Fruit fly (Drosophila melanogaster) whole organism, wandering third instar larva: Measurements from ENCODE around the gene CG13005.

Experiments
- CG9705 ChIP-seq: fragments of 200-800 bp; sonication (Bioruptor generic); optimal IDR thresholded peaks from 2 replicates; lab custom pipeline; 2018; ENCODE audit warnings: missing biosample characterization, mild to moderate bottlenecking, missing genetic modification characterization
- CrebA ChIP-seq: fragments of 200-800 bp; sonication (Bioruptor generic); optimal IDR thresholded peaks from 2 replicates; lab custom pipeline; 2016; ENCODE audit warnings: missing biosample characterization, mild to moderate bottlenecking, missing genetic modification characterization, borderline replicate concordance
- Dfd ChIP-seq: fragments of >200 bp; optimal IDR thresholded peaks from 2 replicates; lab custom pipeline; 2017; ENCODE audit warnings: missing biosample characterization, missing genetic modification characterization
- Dif ChIP-seq: fragments of 200-275, 200-300 bp; sonication (Bioruptor generic); optimal IDR thresholded peaks from 2 replicates; lab custom pipeline; 2018; ENCODE audit warnings: missing biosample characterization, missing genetic modification characterization; ENCODE audit not compliant: partially characterized antibody
- GATAd ChIP-seq: sonication (Bioruptor generic); optimal IDR thresholded peaks from 2 replicates; lab custom pipeline; 2016; ENCODE audit warnings: missing biosample characterization, missing genetic modification characterization
- HLH106 ChIP-seq: fragments of 200-800 bp; optimal IDR thresholded peaks from 3 replicates; lab custom pipeline; 2019; ENCODE audit warnings: missing biosample characterization, mild to moderate bottlenecking, missing genetic modification characterization, moderate library complexity
- Hr78 ChIP-seq: fragments of >200 bp; optimal IDR thresholded peaks from 2 replicates; lab custom pipeline; 2017; ENCODE audit warnings: missing biosample characterization, missing genetic modification characterization
- Hr83 ChIP-seq: fragments of 200-300 bp; sonication (Bioruptor generic); optimal IDR thresholded peaks from 2 replicates; lab custom pipeline; 2016; ENCODE audit warnings: missing biosample characterization, mild to moderate bottlenecking, missing genetic modification characterization, moderate library complexity; ENCODE audit not compliant: poor library complexity, severe bottlenecking
- Jra ChIP-seq: sonication (Bioruptor generic); optimal IDR thresholded peaks from 2 replicates; lab custom pipeline; 2016; ENCODE audit warnings: missing biosample characterization, missing genetic modification characterization
- Mio ChIP-seq: sonication (Bioruptor generic); optimal IDR thresholded peaks from 2 replicates; lab custom pipeline; 2016; ENCODE audit warnings: missing biosample characterization, missing genetic modification characterization
- Myc ChIP-seq: fragments of >200 bp; optimal IDR thresholded peaks from 2 replicates; lab custom pipeline; 2017
- N ChIP-seq: fragments of >200 bp; optimal IDR thresholded peaks from 2 replicates; lab custom pipeline; 2018; ENCODE audit warnings: missing biosample characterization, missing external identifiers, missing genetic modification characterization
- Rel ChIP-seq, 2 experiments: fragments of 200-800 bp; sonication (Bioruptor generic) in 1 of 2; optimal IDR thresholded peaks; 2 replicates in 1 of 2; 3 replicates in 1 of 2; lab custom pipeline; 2016 to 2019; ENCODE audit warnings: mild to moderate bottlenecking in 2 of 2, missing biosample characterization in 2 of 2, missing genetic modification characterization in 2 of 2, moderate library complexity in 1 of 2
- Sp1 ChIP-seq: fragments of 200-800 bp; sonication (Bioruptor generic); optimal IDR thresholded peaks from 3 replicates; lab custom pipeline; 2019; ENCODE audit warnings: missing biosample characterization, mild to moderate bottlenecking, missing genetic modification characterization, moderate library complexity
- Vsx2 ChIP-seq: fragments of 200-300, 225-300 bp; sonication (Bioruptor generic); optimal IDR thresholded peaks from 2 replicates; lab custom pipeline; 2018; ENCODE audit warnings: missing biosample characterization, missing genetic modification characterization; ENCODE audit not compliant: partially characterized antibody
- br ChIP-seq: fragments of 200-800 bp; sonication (Bioruptor generic); optimal IDR thresholded peaks from 2 replicates; lab custom pipeline; 2016; ENCODE audit warnings: missing biosample characterization, missing genetic modification characterization
- brk ChIP-seq: fragments of 200-800 bp; sonication (Bioruptor generic); optimal IDR thresholded peaks from 2 replicates; lab custom pipeline; 2016; ENCODE audit warnings: missing biosample characterization, mild to moderate bottlenecking, missing genetic modification characterization
- dl ChIP-seq, 2 experiments: fragments of 175-275, 200-275 bp in 1 of 2; fragments of 200-275 bp in 1 of 2; sonication (Bioruptor generic); optimal IDR thresholded peaks; lab custom pipeline; 2018; ENCODE audit warnings: mild to moderate bottlenecking in 2 of 2, missing biosample characterization in 2 of 2, missing genetic modification characterization in 2 of 2, moderate library complexity in 2 of 2; ENCODE audit not compliant: partially characterized antibody in 2 of 2, insufficient read depth in 1 of 2
- dmrt93B ChIP-seq: fragments of 200-800 bp; sonication (Bioruptor generic); optimal IDR thresholded peaks from 2 replicates; lab custom pipeline; 2018; ENCODE audit warnings: missing biosample characterization, mild to moderate bottlenecking, missing genetic modification characterization
- dsf ChIP-seq: sonication (Bioruptor generic); optimal IDR thresholded peaks from 2 replicates; lab custom pipeline; 2016; ENCODE audit warnings: missing biosample characterization, missing genetic modification characterization, borderline replicate concordance
- ey ChIP-seq: fragments of 200-800 bp; sonication (Bioruptor generic); optimal IDR thresholded peaks from 2 replicates; lab custom pipeline; 2016; ENCODE audit warnings: missing biosample characterization, missing genetic modification characterization
- foxo ChIP-seq, 2 experiments: fragments of 200-800 bp; sonication (Bioruptor generic); optimal IDR thresholded peaks; 2 replicates in 1 of 2; 3 replicates in 1 of 2; lab custom pipeline; 2016 to 2017; ENCODE audit warnings: missing biosample characterization in 2 of 2, missing genetic modification characterization in 2 of 2
- fru ChIP-seq: fragments of 200-800 bp; sonication (Bioruptor generic); optimal IDR thresholded peaks from 3 replicates; lab custom pipeline; 2016; ENCODE audit warnings: missing biosample characterization, mild to moderate bottlenecking, missing genetic modification characterization
- h ChIP-seq: fragments of 200-800 bp; sonication (Bioruptor generic); optimal IDR thresholded peaks from 3 replicates; lab custom pipeline; 2016; ENCODE audit warnings: missing biosample characterization, mild to moderate bottlenecking, missing genetic modification characterization
- lola ChIP-seq: fragments of >200 bp; optimal IDR thresholded peaks from 2 replicates; lab custom pipeline; 2017; ENCODE audit warnings: missing biosample characterization, missing genetic modification characterization
- rgr ChIP-seq: fragments of 200-800 bp; sonication (Bioruptor generic); optimal IDR thresholded peaks from 3 replicates; lab custom pipeline; 2016; ENCODE audit warnings: missing biosample characterization, mild to moderate bottlenecking, missing genetic modification characterization
- sage ChIP-seq: fragments of 200-800 bp; sonication (Bioruptor generic); optimal IDR thresholded peaks from 2 replicates; lab custom pipeline; 2016; ENCODE audit warnings: missing biosample characterization, mild to moderate bottlenecking, missing genetic modification characterization
- sv ChIP-seq: fragments of 200-800 bp; sonication (Bioruptor generic); optimal IDR thresholded peaks from 3 replicates; lab custom pipeline; 2016; ENCODE audit warnings: missing biosample characterization, missing genetic modification characterization
- tai ChIP-seq: sonication (Bioruptor generic); optimal IDR thresholded peaks from 2 replicates; lab custom pipeline; 2016; ENCODE audit warnings: missing biosample characterization, missing genetic modification characterization
- usp ChIP-seq: fragments of >200 bp; optimal IDR thresholded peaks from 2 replicates; lab custom pipeline; 2017; ENCODE audit warnings: missing biosample characterization, missing genetic modification characterization
- woc ChIP-seq: sonication (Bioruptor generic); optimal IDR thresholded peaks from 2 replicates; lab custom pipeline; 2016; ENCODE audit warnings: missing biosample characterization, mild to moderate bottlenecking, missing genetic modification characterization

CG13005 gene

DNA sequence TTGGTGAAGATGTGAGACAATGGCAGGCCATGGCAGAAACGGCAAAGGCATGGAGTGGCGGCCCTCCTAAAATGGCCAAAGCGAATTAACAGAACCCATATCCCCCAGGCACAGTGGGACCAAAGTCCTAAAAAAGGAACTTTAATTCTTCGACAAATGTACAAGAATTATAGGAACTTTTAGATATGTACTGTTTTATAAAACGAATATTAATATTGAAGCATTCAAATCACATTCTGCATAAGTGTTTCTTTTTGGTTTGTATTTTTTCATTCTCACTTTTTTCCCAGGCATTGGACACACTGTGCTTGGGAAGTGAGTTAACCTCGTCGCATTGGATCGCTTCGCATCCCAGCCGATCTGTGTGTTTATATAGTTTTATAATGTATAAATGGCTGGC, 38.5 kb upstream of the CG13005 start (continued):
- TF ChIP-seq woc (peak; percentile 75), h (peak; percentile 42), usp (GFP tag; lab: Kevin White, UChicago) (no peak), Sp1 (GFP tag; lab: Kevin White, UChicago) (no peak), br (no peak), lola (no peak), CG9705 (no peak), N (GFP tag; lab: Kevin White, UChicago) (no peak), Jra (no peak), foxo (GFP tag; optimal IDR thresholded peaks at IDR 0.05; lab: Kevin White, UChicago) (peak in 1 of 2 experiments; percentile 55)

DNA sequence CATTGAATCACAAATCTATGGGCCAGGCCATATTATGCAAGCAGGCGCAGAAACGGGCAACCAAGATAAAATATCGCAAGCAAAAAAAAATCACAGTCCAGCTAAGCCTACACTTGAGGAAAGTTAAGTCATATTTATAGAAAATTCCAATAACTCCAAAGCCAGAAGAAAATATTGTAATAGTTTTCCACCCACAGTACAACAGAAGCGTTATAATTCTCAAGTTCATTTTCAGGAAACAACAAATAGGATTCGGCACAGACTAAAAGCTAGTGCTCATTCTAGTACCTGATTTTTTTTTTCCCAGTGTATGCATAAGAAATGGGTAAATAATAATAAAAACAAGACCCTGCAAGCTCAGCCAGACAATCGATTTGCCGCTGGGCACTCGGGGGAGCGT, 37.6 kb upstream of the CG13005 start:
- TF ChIP-seq usp (GFP tag; lab: Kevin White, UChicago) (no peak), foxo (GFP tag; optimal IDR thresholded peaks at IDR 0.05; lab: Kevin White, UChicago) (peak in 1 of 2 experiments; percentile 11)

DNA sequence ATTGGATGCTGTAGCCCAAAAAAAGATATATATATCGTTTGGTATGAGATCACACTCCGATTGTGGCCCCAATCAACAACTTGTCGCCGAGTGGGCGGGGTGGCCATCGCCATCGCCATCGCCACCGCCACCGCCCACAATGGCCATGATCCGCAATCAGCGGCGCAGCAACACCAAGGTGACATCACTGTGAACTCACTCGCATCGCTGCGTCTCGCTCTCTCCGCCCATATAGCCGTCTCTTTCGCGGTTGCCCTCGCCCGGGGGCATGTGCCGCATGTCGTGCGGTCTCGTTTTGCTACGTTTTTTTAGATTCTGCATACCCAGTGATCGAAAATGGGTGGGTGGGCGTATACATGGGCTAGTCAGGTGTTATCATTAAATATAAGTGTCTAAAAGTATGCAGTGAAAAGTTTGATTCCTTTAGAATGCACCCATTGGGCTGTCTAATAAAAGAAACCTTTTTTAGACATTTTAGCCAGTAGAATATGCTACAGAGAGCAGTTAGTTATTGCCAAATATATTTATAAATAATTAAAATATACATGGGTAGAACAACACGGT, 36.5 kb upstream of the CG13005 start:
- TF ChIP-seq Rel (GFP tag; optimal IDR thresholded peaks at IDR 0.05; lab: Kevin White, UChicago) (no peak), Rel (tag; optimal IDR thresholded peaks at IDR 0.05; lab: Kevin White, UChicago) (no peak), GATAd (GFP tag; lab: Kevin White, UChicago) (no peak), sage (GFP tag; lab: Kevin White, UChicago) (no peak), N (GFP tag; lab: Kevin White, UChicago) (no peak), Vsx2 (no peak), brk (GFP tag; lab: Kevin White, UChicago) (no peak), Myc (lab: Kevin White, UChicago) (no peak), dl (GFP tag; optimal IDR thresholded peaks at IDR 0.05; lab: Kevin White, UChicago; ENCODE audit: insufficient read depth in 1 of 2, partially characterized antibody in 2 of 2) (no peak), Dfd (GFP tag; lab: Kevin White, UChicago) (no peak), lola (no peak), CrebA (GFP tag; lab: Kevin White, UChicago) (no peak), Jra (no peak)
- TF ChIP-seq, all 38 proteins: peak for 0

dm6 chrX:16768770-16769169, 34.7 kb upstream of the CG13005 start:
- no peak for TF ChIP-seq sv
- no peak for TF ChIP-seq sage (GFP tag; lab: Kevin White, UChicago)
- TF ChIP-seq Dif: no peak
- no peak for TF ChIP-seq Dfd (GFP tag; lab: Kevin White, UChicago)
- no peak for TF ChIP-seq br
- TF ChIP-seq dl (GFP tag; optimal IDR thresholded peaks at IDR 0.05; lab: Kevin White, UChicago; ENCODE audit: insufficient read depth in 1 of 2, partially characterized antibody in 2 of 2): no peak
- TF ChIP-seq N (GFP tag; lab: Kevin White, UChicago): no peak
- TF ChIP-seq woc: no peak
- TF ChIP-seq Mio (GFP tag; lab: Kevin White, UChicago): no peak
- no peak for TF ChIP-seq ey

dm6 chrX:16772882-16773827, 30.3 kb upstream of the CG13005 start:
- TF ChIP-seq woc (peak; percentile 35), dmrt93B (peak; percentile 9), CrebA (GFP tag; lab: Kevin White, UChicago) (no peak), foxo (GFP tag; optimal IDR thresholded peaks at IDR 0.05; lab: Kevin White, UChicago) (peak in 1 of 2 experiments; percentile 63), dsf (no peak), fru (GFP tag; lab: Kevin White, UChicago) (peak; percentile 67), Hr78 (no peak), Hr83 (GFP tag; lab: Kevin White, UChicago) (no peak), usp (GFP tag; lab: Kevin White, UChicago) (no peak), tai (GFP tag; lab: Kevin White, UChicago) (no peak), br (peak; percentile 19), ey (peak; percentile 32), HLH106 (tag; lab: Kevin White, UChicago) (peak; percentile 47), h (peak; percentile 66), sv (peak; percentile 12), rgr (GFP tag; lab: Kevin White, UChicago) (peak; percentile 6), Sp1 (GFP tag; lab: Kevin White, UChicago) (no peak)
- TF ChIP-seq, all 38 proteins: peak for 10
